Worm (Caenorhabditis elegans): ENCODE measurements around the gene tub-1.

DNA sequence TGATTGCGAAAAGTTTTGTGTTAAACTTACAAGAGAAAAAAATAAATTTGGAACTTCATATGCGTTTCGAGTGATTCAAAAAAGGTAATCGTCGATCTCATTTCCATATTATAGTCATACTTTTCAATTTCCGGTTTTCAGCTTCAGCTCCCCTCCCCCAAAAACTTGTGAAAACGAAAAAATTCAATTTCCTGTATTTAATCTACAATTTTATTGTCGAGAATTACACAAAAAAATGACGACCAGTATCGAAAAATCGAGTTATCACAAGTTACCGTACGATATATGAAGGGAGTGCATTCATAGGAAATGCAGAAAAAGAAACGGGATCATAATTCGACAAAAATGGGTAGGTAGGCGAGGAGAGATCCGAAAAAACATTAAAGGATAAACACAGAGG is 44.7 kb downstream of the tub-1 start, which contains the start of gene lron-4:
- TF ChIP-seq nhr-76 (tag; optimal IDR thresholded peaks at IDR 0.05) (no peak), unc-62 (GFP tag; optimal IDR thresholded peaks at IDR 0.05) (no peak), mdl-1 (tag; optimal IDR thresholded peaks at IDR 0.05) (no peak), nhr-12 (tag; optimal IDR thresholded peaks at IDR 0.05) (no peak)

Measured in whole organism, L3 larva.